Fruit fly (Drosophila melanogaster): ENCODE measurements around the gene Usp30.

DNA sequence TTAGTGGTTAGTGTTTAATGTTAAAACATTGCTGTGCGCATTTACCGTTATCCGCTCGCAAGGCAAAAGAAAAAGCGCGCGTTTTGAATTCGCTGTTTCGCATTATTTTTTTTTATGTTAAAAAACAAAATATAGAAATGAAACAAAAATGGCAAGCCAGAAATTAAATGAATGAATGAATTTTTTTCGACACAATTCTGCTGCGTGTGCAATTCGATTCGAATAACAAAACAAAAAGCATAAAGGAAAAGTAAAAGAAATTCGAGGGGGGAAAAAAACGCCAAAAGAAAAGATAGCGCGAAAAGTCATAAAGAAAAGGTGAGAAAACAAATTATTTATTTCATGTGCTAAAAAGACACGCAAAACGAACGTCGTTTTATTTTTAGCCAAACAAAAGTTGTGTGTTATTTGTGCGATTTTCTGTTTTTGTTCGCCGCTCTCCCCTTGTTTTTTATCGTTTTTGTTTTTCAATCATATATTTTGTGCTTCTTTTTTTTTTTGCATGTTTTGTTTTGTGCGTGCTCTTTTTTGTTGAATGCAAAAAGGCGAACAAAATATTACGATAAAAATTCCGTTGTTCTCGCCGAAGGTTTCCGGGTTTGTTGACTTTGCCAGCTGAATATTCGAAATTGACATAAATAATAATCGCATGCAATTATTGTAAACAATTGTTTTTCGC is 37.9 kb upstream of the Usp30 start:
- TF ChIP-seq cyc (GFP tag; optimal IDR thresholded peaks at IDR 0.05): no peak
- TF ChIP-seq fd59A (GFP tag; optimal IDR thresholded peaks at IDR 0.05): no peak
- no peak for TF ChIP-seq Gug (GFP tag; IDR thresholded peaks at IDR 0.05)
- no peak for TF ChIP-seq CG16779 (tag; optimal IDR thresholded peaks at IDR 0.05)
- no peak for TF ChIP-seq Hr39 (GFP tag; optimal IDR thresholded peaks at IDR 0.05)
- no peak for TF ChIP-seq topi (GFP tag; optimal IDR thresholded peaks at IDR 0.05)
- no peak for TF ChIP-seq CG4318 (GFP tag; optimal IDR thresholded peaks at IDR 0.05)
- TF ChIP-seq CG7368 (GFP tag; optimal IDR thresholded peaks at IDR 0.05): no peak
- peak; percentile 67; the same call in 2 of the 3 replicates for TF ChIP-seq eg (GFP tag; IDR thresholded peaks at IDR 0.05)
